Worm (Caenorhabditis elegans) whole organism, late embryonic: ENCODE data around the gene clc-13.

Experiments used
- ama-1 ChIP-seq: fragments of 150-350 bp; optimal IDR thresholded peaks from 2 replicates; lab custom pipeline; 2014
- ceh-24 ChIP-seq: sonication (generic microtip); optimal IDR thresholded peaks from 2 replicates; lab custom pipeline; 2016; ENCODE audit warnings: mild to moderate bottlenecking, missing genetic modification characterization, missing compliant biosample characterization
- ceh-9 ChIP-seq: sonication (generic microtip); optimal IDR thresholded peaks from 2 replicates; lab custom pipeline; 2016; ENCODE audit warnings: mild to moderate bottlenecking, missing genetic modification characterization, inconsistent platforms, missing compliant biosample characterization
- dve-1 ChIP-seq: sonication (generic microtip); optimal IDR thresholded peaks from 2 replicates; lab custom pipeline; 2017; ENCODE audit warnings: antibody characterized with exemption, mild to moderate bottlenecking, missing genetic modification characterization, missing compliant biosample characterization
- fkh-10 ChIP-seq: fragments of 150-350 bp; optimal IDR thresholded peaks from 2 replicates; lab custom pipeline; 2014; ENCODE audit warnings: missing biosample characterization, missing genetic modification reagents, missing genetic modification characterization
- nfya-1 ChIP-seq: sonication (generic microtip); optimal IDR thresholded peaks from 2 replicates; lab custom pipeline; 2017; ENCODE audit warnings: missing genetic modification characterization, mild to moderate bottlenecking, missing compliant biosample characterization, antibody characterized with exemption, moderate library complexity
- pqm-1 ChIP-seq: sonication (generic microtip); optimal IDR thresholded peaks from 2 replicates; lab custom pipeline; 2016; ENCODE audit warnings: missing genetic modification characterization, missing compliant biosample characterization

ce11 chrV:16988614-16989013 lies 25.6 kb upstream of the clc-13 start, which contains the start of gene Y102A5C.27:
- TF ChIP-seq fkh-10 (no peak), ama-1 (lab: Kevin White, UChicago) (no peak), dve-1 (no peak), pqm-1 (tag; lab: Kevin White, UChicago) (no peak), nfya-1 (tag; lab: Kevin White, UChicago) (no peak), ceh-9 (tag; lab: Kevin White, UChicago) (no peak), ceh-24 (no peak)
